Fruit fly (Drosophila melanogaster): ENCODE measurements around the gene Polr2G.

Polr2G gene

DNA sequence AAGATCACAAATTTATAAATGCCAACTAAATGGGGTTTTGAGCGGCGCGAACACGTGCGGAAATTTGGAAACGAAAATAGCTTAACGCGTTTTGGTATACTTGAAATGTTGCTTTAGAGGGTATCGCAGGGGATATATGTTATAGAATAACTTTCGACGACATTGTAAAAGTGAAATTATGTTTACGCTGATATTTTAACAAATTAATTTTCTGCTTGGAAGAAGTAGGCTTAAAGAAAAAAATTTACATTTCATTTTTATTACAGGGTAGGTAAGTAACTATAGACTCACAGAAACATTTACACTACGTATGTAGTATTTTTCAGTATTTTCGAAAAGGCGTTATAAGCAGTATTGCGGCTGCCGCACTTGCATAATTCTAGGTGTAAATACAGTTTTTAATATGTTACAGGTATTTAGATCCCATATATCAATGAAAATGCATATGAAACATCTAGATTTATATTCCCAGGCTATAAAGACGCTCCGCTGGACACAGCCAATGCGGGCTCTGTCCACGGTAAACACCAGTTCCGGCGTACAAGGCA, 6.4 kb upstream of the Polr2G start, which contains the start of the genes Art3 and mRpS10:
Gene Art3, minus strand, starts transcription at position 80 of the 548 bp plus-strand sequence.
Gene mRpS10, plus strand, starts transcription at position 337 of the 548 bp plus-strand sequence.
- TF ChIP-seq noc (tag; optimal IDR thresholded peaks at IDR 0.05), result peak; percentile 100

DNA sequence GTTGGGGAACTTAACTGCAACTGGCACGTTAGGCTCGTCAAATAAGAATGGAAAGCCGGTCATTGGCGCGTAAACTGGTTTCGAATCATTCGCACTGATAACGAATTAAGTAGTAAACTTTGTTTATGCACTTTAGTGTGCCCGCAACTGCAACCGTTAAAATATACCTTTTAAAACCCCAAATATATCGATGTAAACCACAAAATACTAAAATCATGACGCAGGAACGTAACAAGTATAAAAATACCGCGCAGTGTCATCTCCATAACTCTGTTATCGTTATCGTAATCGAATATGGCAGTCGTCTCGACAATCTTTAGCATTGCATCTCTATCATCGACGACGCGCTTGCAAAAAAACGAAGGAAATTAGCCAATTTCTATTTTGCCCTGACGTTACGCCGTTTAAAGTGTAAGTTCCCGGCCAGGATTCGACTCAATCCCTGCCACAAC, 2.3 kb upstream of the Polr2G start, which contains the start of the genes CG31344 and Caf1-55:
Gene CG31344, minus strand, starts transcription at position 51 of the 452 bp plus-strand sequence.
Gene Caf1-55, plus strand, starts transcription at position 298 of the 452 bp plus-strand sequence.
- TF ChIP-seq noc (tag; optimal IDR thresholded peaks at IDR 0.05), result no peak

DNA sequence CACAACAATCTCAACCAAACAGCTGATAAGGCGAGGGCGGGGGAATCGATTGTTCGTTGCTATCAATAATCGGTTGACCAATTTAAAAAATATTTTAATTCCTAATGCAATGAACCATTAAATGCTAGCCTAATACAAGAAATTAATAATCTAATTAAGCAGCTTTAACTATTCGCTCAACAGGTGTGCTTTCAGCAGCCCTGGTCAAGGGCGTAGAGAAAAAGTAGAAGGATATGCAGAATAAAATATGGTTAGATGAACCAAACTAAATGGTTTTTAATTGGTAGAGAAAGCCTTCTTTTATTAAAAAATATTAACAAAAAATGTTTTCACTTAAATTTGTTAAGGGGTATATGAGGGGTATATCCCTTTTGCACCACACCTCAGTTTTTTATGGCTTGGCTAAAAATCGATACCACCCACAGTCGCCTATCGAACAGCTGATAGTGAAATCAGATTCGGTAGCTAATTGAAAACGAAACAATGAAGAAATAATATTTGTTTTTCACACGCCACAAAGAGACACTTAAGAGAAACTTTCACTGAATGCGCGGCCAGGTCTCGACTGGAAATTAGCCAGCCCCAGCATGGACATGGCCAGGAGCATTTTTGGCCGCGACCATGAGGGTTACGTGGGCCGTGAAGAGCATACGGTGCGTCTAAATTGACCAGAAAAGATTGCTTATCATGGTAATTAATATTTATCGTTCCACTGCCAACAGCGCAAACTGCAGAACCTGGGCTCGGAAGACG, 4.0 kb downstream of the Polr2G start, which contains the start of the genes SIDL and CG12241:
Gene SIDL, minus strand, starts transcription at position 51 of the 753 bp plus-strand sequence.
Gene CG12241, plus strand, starts transcription at position 433 of the 753 bp plus-strand sequence.
- peak; percentile 73 for TF ChIP-seq noc (tag; optimal IDR thresholded peaks at IDR 0.05)

DNA sequence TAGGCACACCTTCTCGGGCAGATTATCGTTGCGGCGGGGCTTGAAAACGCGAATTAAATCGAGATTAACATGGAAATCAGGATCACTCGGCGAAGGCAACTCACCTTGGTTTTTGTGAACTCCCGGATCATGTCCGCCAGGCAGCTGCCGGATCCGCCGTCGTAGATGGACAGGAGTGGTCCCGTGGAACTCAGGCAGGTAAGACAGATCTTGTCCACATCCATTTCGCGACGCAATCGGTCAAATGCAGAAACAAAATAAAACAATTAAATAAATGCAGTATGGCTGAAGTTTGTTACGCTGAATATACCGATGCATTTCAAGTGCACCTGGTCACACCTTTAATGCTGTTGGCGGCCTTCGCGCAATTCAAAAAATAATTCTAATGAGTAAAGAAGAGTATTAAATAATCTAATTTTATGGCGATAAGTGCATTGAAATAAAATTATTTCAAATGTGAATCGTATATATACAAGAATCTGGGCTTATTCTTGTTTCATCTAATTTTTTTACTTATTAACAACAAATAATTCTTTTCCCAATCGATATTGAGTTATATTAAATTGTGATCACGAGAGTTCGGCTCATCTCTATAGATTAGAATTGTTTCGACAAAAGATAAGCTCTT, 9.5 kb downstream of the Polr2G start, which contains the start of the genes CG6654 and CG4210:
Gene CG6654, minus strand, starts transcription at position 297 of the 628 bp plus-strand sequence.
Gene CG4210, plus strand, starts transcription at position 613 of the 628 bp plus-strand sequence.
- peak; percentile 57 for TF ChIP-seq noc (tag; optimal IDR thresholded peaks at IDR 0.05)

DNA sequence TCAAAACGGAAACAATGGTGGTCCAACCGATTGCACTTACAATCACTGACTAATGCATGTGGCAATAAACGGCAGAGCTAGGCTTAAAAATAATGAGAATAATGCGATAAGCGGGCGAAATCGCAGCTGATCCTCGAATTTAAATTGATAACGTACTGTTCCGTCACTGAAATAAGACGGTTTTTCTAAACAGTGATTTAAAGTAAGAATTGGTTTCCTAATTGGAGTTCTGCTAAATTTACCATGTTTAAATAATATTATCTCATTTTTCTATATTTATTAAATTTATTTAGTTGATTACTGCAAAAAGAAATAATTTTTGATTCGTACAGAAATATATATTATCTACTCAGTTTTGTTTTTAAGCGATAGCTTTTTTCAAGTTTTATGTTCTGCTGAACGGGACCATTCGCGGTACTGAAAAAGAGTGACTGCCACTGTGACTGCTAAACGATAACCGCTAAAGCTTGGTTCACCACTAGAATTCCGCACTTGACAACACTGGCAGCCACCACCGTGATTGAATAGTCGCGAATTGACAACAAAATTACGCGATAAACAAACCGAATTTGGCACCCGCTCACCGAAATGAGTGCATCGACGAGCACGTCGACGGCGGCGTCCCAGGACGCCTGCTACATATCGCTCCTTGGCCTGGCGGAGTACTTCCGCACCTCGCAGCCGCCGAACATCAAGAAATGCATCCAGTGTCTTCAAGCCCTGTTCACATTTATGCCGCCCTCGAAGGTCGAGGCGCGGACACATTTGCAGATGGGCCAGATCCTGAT, 14.1 kb downstream of the Polr2G start, which contains the start of the genes Spn88Eb and Mau2:
Gene Spn88Eb, minus strand, starts transcription at position 51 of the 788 bp plus-strand sequence.
Gene Mau2, plus strand, starts transcription at position 493 of the 788 bp plus-strand sequence.
- peak; percentile 36 for TF ChIP-seq noc (tag; optimal IDR thresholded peaks at IDR 0.05)

DNA sequence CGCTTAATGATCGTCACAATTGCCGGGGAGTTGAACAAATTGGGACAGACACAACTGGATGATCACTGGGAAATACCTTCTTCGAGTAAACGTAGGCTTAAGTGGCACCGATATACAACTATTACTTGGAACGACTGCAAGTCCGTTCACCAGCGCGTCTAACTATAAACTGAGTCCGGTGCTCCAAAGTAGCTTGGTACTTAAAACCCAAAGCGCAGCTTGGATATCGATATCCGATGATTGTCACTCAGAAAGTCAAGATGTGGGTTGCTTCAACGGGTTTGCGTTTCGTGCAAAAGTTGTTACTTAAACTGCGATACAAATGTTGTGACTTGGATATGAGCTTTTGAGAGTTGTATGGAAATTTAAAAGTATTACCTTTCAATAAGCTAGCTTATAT, 16.7 kb downstream of the Polr2G start, which contains the start of gene Spn88Ea:
Gene Spn88Ea, minus strand, starts transcription at position 175 of the 400 bp plus-strand sequence.
- no peak for TF ChIP-seq noc (tag; optimal IDR thresholded peaks at IDR 0.05)

DNA sequence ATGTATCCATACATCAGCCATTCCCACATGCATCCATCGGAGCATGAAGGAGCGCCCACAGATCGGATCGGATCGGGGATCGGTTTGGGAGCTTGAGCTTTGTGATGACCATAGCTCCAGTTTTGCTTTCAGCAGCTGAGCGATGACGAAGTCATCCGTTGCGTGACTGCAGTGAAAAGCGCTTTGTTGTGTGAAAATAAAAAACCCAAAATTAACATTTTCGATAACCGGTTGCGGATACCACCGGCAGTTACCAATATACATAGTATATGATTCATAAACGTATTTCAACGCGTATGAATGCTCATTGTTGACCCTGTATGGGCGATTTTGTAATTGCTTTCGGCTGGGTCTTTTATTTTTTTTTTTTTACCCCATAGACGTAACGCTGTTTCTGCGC, 17.8 kb downstream of the Polr2G start:
- no peak for TF ChIP-seq noc (tag; optimal IDR thresholded peaks at IDR 0.05)

DNA sequence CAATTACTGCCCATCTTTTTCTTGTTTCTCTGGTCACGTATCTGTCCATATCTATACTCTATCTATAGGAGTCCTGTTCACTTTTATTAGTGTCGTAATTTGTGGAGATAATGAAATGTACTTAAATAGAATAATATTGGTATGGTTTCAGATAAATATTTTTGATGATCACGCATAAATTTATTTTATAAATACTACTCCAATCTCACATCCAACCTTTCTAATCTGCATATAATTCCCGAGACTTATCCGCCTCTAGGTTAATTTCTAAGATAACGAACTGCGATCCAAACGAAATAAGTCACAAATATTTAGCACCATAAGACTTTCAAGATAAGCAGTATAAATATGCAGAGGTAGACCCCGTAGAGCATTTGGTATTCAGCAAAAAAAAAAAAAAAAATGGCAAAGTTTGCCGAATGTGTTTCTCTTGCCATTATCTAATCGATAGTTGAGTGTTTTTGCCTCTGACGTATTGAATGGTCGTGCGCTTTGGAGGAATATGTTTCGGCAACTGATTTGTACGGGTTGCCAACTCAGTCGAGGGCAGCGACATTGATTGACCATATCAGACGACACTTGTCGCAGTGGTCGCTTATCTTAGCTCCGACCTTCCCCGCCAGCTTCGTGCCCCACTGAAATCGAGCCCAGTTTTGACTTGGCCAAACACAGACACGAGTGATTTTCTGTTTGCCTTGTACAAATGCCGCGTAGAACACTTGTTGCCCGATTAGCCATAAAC, 24.8 kb downstream of the Polr2G start:
- peak; percentile 82 for TF ChIP-seq noc (tag; optimal IDR thresholded peaks at IDR 0.05)

DNA sequence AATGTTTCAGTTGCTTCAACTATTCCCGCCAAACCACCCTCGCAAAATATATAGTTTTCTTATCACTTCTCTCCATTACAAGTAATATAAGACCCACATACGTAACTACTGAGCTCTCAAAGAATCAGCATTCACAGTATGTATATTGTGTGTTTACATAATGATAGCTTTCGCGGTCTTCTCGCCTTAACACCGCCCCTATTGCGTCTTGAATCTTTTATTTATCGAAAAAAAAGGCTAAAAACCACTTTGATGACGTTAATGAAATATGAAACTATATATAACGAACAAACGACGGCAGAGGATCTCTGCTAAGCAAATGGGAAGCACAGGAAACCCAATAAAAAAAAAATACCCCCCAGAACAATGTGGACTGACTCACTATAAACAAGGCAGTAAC, 25.6 kb downstream of the Polr2G start:
- TF ChIP-seq noc (tag; optimal IDR thresholded peaks at IDR 0.05), result no peak

DNA sequence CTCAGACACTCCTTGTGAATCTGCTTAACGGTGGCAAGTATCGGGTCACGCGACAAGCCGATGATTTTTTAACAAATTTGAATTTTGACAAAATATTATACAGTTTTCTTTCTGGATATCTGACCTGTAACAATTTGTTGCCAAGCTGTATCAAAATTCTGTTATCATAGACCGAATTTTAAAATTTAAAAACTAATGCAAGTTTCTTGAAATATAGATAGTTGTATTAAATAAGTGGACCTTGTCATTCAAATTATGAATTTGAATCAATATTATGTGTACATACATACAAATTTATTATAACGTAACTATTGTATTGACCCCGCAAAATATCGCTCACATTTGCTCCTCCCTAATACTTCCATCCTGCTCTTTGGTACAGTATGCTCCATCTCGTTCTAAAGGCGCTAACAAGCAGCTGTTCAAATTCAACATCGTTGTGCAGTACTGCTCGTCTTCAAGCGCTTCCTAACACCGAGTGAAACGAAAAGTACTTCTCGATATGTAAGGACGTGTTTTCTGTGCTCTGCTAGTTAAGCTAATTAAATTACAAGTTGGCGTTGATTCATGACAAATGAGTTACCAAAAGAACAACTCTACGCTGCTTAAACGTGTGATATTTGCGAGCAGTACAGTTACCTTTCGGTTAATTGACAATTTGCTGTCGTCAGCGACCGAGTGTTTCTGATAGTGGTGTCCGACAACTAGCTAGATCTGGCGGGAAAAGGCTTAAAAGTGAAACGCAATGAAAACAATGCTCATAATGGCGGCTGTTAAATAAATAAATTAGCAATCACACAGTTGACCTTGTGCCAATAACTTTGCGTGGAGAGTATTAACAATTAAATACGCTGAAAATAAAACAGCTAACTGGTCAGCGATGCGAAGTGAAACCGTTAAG, 26.6 kb downstream of the Polr2G start, which contains the start of the genes Kpc1 and CG42542:
Gene Kpc1, minus strand, starts transcription at position 77 of the 901 bp plus-strand sequence.
Gene CG42542, plus strand, starts transcription at position 465 of the 901 bp plus-strand sequence.
- TF ChIP-seq noc (tag; optimal IDR thresholded peaks at IDR 0.05), result peak; percentile 32

DNA sequence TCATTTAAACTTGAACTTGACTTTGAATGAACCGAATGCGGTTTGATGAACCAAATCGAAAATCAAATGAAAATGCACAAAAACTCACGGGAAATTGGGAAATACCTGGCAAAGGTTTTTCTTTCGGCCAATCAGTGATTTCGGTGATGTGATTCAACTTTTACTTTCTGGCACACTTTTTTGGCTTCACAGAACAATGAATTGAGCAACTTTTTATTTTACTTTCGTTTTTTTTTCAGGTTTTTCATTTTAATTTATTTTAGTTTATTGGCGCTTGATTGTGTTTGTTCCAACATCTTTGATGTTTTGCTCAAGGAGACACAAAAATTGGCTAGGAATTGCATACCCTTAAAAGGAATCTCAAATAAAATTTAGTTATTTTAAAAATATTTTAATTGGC, 41.5 kb downstream of the Polr2G start, which contains the start of gene Mf:
Gene Mf, minus strand, starts transcription at position 44 of the 400 bp plus-strand sequence.
- TF ChIP-seq noc (tag; optimal IDR thresholded peaks at IDR 0.05), result no peak

DNA sequence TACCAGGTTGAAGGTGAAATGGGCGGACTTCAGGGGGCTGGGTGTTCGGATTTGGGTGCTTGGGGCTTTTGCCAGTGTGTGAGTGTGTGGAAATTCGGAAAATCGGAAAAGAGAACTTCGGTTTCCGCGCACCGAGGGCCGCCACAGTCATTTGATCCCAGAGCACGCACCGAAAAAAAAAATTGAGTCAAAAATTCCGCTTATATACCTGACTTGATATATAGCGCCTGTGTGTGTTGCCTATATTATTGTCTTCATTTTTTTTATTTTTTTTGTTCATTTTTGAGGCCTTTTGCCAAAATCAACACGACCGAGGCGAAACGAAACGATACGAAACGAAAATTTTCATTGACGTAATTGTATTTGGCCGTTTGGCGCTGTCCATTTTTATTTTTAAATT, 45.8 kb downstream of the Polr2G start:
- no peak for TF ChIP-seq noc (tag; optimal IDR thresholded peaks at IDR 0.05)
